Fruit fly (Drosophila melanogaster) whole organism, embryonic: ENCODE measurements around the gene Ac13E.
A peak's percentile ranks its signal among the peaks of the same experiment; 100 is the strongest.

ENCODE experiments used
- ATbp ChIP-seq: fragments of 200-800 bp; sonication (Bioruptor generic); optimal IDR thresholded peaks from 2 replicates; lab custom pipeline; 2017; ENCODE audit warnings: missing biosample characterization, mild to moderate bottlenecking, missing genetic modification characterization, missing genetic modification reagents
- Atf6 ChIP-seq: fragments of 200-800 bp; sonication (Bioruptor generic); IDR thresholded peaks from 2 replicates; pipeline ENCODE4 v1.3.6; 2022; ENCODE audit warnings: missing biosample characterization, missing genetic modification characterization
- Awh ChIP-seq: fragments of 200-800 bp; sonication (Bioruptor generic); IDR thresholded peaks from 2 replicates; pipeline ENCODE4, ENCODE4 v1.3.6; 2022; ENCODE audit warnings: missing biosample characterization, missing genetic modification characterization
- Blimp-1 ChIP-seq: fragments of 200-800 bp; sonication (Bioruptor generic); optimal IDR thresholded peaks from 3 replicates; lab custom pipeline; 2018; ENCODE audit warnings: missing biosample characterization, missing genetic modification characterization, mild to moderate bottlenecking, moderate library complexity, missing genetic modification reagents
- CG10979 ChIP-seq: fragments of 200-800 bp; sonication (Bioruptor generic); optimal IDR thresholded peaks from 2 replicates; lab custom pipeline; 2018; ENCODE audit warnings: missing biosample characterization, mild to moderate bottlenecking, missing genetic modification characterization, moderate library complexity
- CG12104 ChIP-seq: fragments of 200-800 bp; sonication (Bioruptor generic); optimal IDR thresholded peaks from 3 replicates; lab custom pipeline; 2016; ENCODE audit warnings: missing biosample characterization, missing genetic modification characterization
- CG13123 ChIP-seq: fragments of 200-800 bp; sonication (Bioruptor generic); optimal IDR thresholded peaks from 2 replicates; lab custom pipeline; 2016; ENCODE audit warnings: missing biosample characterization, missing genetic modification characterization
- CG13775 ChIP-seq: fragments of 200-800 bp; sonication (Bioruptor generic); optimal IDR thresholded peaks from 3 replicates; lab custom pipeline; 2017; ENCODE audit warnings: missing biosample characterization, mild to moderate bottlenecking, missing genetic modification characterization
- CG16779 ChIP-seq: fragments of 200-800 bp; sonication (Bioruptor generic); IDR thresholded peaks from 2 replicates; pipeline ENCODE4 v1.3.6; 2022; ENCODE audit warnings: missing biosample characterization, missing genetic modification characterization
- CG16813 ChIP-seq: fragments of 200-800 bp; sonication (Bioruptor generic); IDR thresholded peaks from 3 replicates; pipeline ENCODE4 v1.3.6; 2022; ENCODE audit warnings: missing biosample characterization, missing genetic modification characterization; ENCODE audit not compliant: partially characterized antibody
- CG17361 ChIP-seq: fragments of 200-800 bp; sonication (Bioruptor generic); IDR thresholded peaks from 3 replicates; pipeline ENCODE4 v1.3.6; 2022; ENCODE audit warnings: missing biosample characterization, missing genetic modification characterization
- CG18619 ChIP-seq: fragments of 200-800 bp; sonication (Bioruptor generic); optimal IDR thresholded peaks from 3 replicates; lab custom pipeline; 2017; ENCODE audit warnings: missing biosample characterization, mild to moderate bottlenecking, missing genetic modification characterization
- CG3407 ChIP-seq: fragments of 200-800 bp; sonication (Bioruptor generic); optimal IDR thresholded peaks from 2 replicates; lab custom pipeline; 2018; ENCODE audit warnings: missing biosample characterization, mild to moderate bottlenecking, missing genetic modification characterization
- CG4328 ChIP-seq: fragments of 200-800 bp; sonication (Bioruptor generic); optimal IDR thresholded peaks from 3 replicates; lab custom pipeline; 2017; ENCODE audit warnings: missing biosample characterization, missing genetic modification reagents, missing genetic modification characterization
- CG7963 ChIP-seq: fragments of 200-800 bp; sonication (Bioruptor generic); IDR thresholded peaks from 3 replicates; pipeline ENCODE4 v1.3.6; 2022; ENCODE audit warnings: missing biosample characterization, missing genetic modification characterization; ENCODE audit not compliant: partially characterized antibody
- CG9876 ChIP-seq: fragments of 200-800 bp; sonication (Bioruptor generic); optimal IDR thresholded peaks from 2 replicates; lab custom pipeline; 2016; ENCODE audit warnings: missing biosample characterization, missing genetic modification characterization
- CoRest ChIP-seq: fragments of 200-800 bp; sonication (Bioruptor generic); optimal IDR thresholded peaks from 3 replicates; lab custom pipeline; 2018; ENCODE audit warnings: missing biosample characterization, mild to moderate bottlenecking, missing genetic modification characterization, moderate library complexity
- CrebB ChIP-seq: fragments of 200-800 bp; sonication (Bioruptor generic); optimal IDR thresholded peaks from 3 replicates; lab custom pipeline; 2018; ENCODE audit warnings: missing biosample characterization, mild to moderate bottlenecking, missing genetic modification characterization
- Doc3 ChIP-seq: fragments of 200-800 bp; sonication (Bioruptor generic); IDR thresholded peaks from 3 replicates; pipeline ENCODE4 v1.3.6; 2022; ENCODE audit warnings: missing biosample characterization, missing genetic modification characterization; ENCODE audit not compliant: partially characterized antibody
- Fer3 ChIP-seq: fragments of 200-800 bp; sonication (Bioruptor generic); optimal IDR thresholded peaks from 2 replicates; lab custom pipeline; 2018; ENCODE audit warnings: missing biosample characterization, mild to moderate bottlenecking, missing genetic modification characterization, moderate library complexity
- HLH3B ChIP-seq: fragments of 200-800 bp; sonication (Bioruptor generic); IDR thresholded peaks from 2 replicates; pipeline ENCODE4 v1.3.6; 2022; ENCODE audit warnings: missing biosample characterization, missing genetic modification characterization
- HLH54F ChIP-seq: fragments of 200-800 bp; sonication (Bioruptor generic); optimal IDR thresholded peaks from 3 replicates; lab custom pipeline; 2016; ENCODE audit warnings: missing biosample characterization, missing genetic modification characterization
- Jarid2 ChIP-seq: fragments of 200-800 bp; sonication (Bioruptor generic); optimal IDR thresholded peaks from 3 replicates; lab custom pipeline; 2017; ENCODE audit warnings: mild to moderate bottlenecking, missing biosample characterization, missing genetic modification reagents, missing genetic modification characterization
- Max ChIP-seq: fragments of 200-800 bp; sonication (Bioruptor generic); optimal IDR thresholded peaks from 2 replicates; lab custom pipeline; 2016; ENCODE audit warnings: missing biosample characterization, mild to moderate bottlenecking, missing genetic modification characterization
- NC2β ChIP-seq: fragments of 200-800 bp; sonication (Bioruptor generic); optimal IDR thresholded peaks from 2 replicates; lab custom pipeline; 2016; ENCODE audit warnings: missing biosample characterization, missing genetic modification characterization
- Pdp1 ChIP-seq, 2 experiments: fragments of 200-800 bp; sonication (Bioruptor generic); optimal IDR thresholded peaks; 3 replicates each; lab custom pipeline; 2016; ENCODE audit warnings: missing biosample characterization in 2 of 2, missing genetic modification characterization in 2 of 2, mild to moderate bottlenecking in 1 of 2, moderate library complexity in 1 of 2
- Taf1 ChIP-seq: fragments of 200-800 bp; sonication (Bioruptor generic); IDR thresholded peaks from 2 replicates; pipeline ENCODE4 v1.3.6; 2022; ENCODE audit warnings: missing biosample characterization, missing genetic modification characterization
- ash1 ChIP-seq: fragments of 200-800 bp; sonication (Bioruptor generic); optimal IDR thresholded peaks from 2 replicates; lab custom pipeline; 2018; ENCODE audit warnings: missing biosample characterization, mild to moderate bottlenecking, missing genetic modification characterization
- bbx ChIP-seq: fragments of 200-800 bp; sonication (Bioruptor generic); IDR thresholded peaks from 2 replicates; pipeline ENCODE4 v1.3.6; 2022; ENCODE audit warnings: missing biosample characterization, missing genetic modification characterization; ENCODE audit not compliant: partially characterized antibody
- bigmax ChIP-seq: fragments of 200-800 bp; sonication (Bioruptor generic); optimal IDR thresholded peaks from 2 replicates; lab custom pipeline; 2018; ENCODE audit warnings: missing biosample characterization, mild to moderate bottlenecking, missing genetic modification characterization
- corto ChIP-seq: fragments of 200-800 bp; sonication (Bioruptor generic); optimal IDR thresholded peaks from 2 replicates; lab custom pipeline; 2016; ENCODE audit warnings: missing biosample characterization, mild to moderate bottlenecking, missing genetic modification characterization, moderate library complexity
- crc ChIP-seq: fragments of 200-800 bp; sonication (Bioruptor generic); optimal IDR thresholded peaks from 2 replicates; lab custom pipeline; 2016; ENCODE audit warnings: missing biosample characterization, missing genetic modification characterization
- fu2 ChIP-seq: fragments of 200-800 bp; sonication (Bioruptor generic); optimal IDR thresholded peaks from 2 replicates; lab custom pipeline; 2016; ENCODE audit warnings: missing biosample characterization, missing genetic modification characterization
- gce ChIP-seq: fragments of 200-800 bp; sonication (Bioruptor generic); IDR thresholded peaks from 3 replicates; pipeline ENCODE4 v1.3.6; 2022; ENCODE audit warnings: missing biosample characterization, missing genetic modification characterization
- ham ChIP-seq: fragments of 200-800 bp; sonication (Bioruptor generic); IDR thresholded peaks from 2 replicates; pipeline ENCODE4 v1.3.6; 2022; ENCODE audit warnings: missing biosample characterization, missing genetic modification characterization
- jumu ChIP-seq: fragments of 200-800 bp; sonication (Bioruptor generic); optimal IDR thresholded peaks from 3 replicates; lab custom pipeline; 2016; ENCODE audit warnings: missing biosample characterization, missing genetic modification characterization
- kah ChIP-seq: fragments of 200-800 bp; sonication (Bioruptor generic); optimal IDR thresholded peaks from 2 replicates; lab custom pipeline; 2018; ENCODE audit warnings: missing biosample characterization, mild to moderate bottlenecking, missing genetic modification characterization
- knrl ChIP-seq: fragments of 200-800 bp; sonication (Bioruptor generic); IDR thresholded peaks from 3 replicates; pipeline ENCODE4 v1.3.6; 2022; ENCODE audit warnings: missing biosample characterization, missing genetic modification characterization; ENCODE audit not compliant: partially characterized antibody
- lab ChIP-seq: fragments of 200-800 bp; sonication (Bioruptor generic); optimal IDR thresholded peaks from 3 replicates; lab custom pipeline; 2017; ENCODE audit warnings: missing biosample characterization, missing genetic modification characterization, mild to moderate bottlenecking, moderate library complexity, missing genetic modification reagents
- maf-S ChIP-seq: fragments of 200-800 bp; sonication (Bioruptor generic); optimal IDR thresholded peaks from 2 replicates; lab custom pipeline; 2016; ENCODE audit warnings: missing biosample characterization, missing genetic modification characterization
- nom ChIP-seq: fragments of 200-800 bp; sonication (Bioruptor generic); optimal IDR thresholded peaks from 2 replicates; lab custom pipeline; 2017; ENCODE audit warnings: missing biosample characterization, missing genetic modification characterization, mild to moderate bottlenecking, moderate library complexity, missing genetic modification reagents
- oc ChIP-seq: fragments of 200-800 bp; sonication (Bioruptor generic); optimal IDR thresholded peaks from 2 replicates; lab custom pipeline; 2018; ENCODE audit warnings: missing biosample characterization, mild to moderate bottlenecking, missing genetic modification characterization, moderate library complexity
- pnt ChIP-seq: fragments of 200-800 bp; sonication (Bioruptor generic); optimal IDR thresholded peaks from 3 replicates; lab custom pipeline; 2016; ENCODE audit warnings: missing biosample characterization, missing genetic modification characterization
- psq ChIP-seq: fragments of 200-800 bp; sonication (Bioruptor generic); optimal IDR thresholded peaks from 2 replicates; lab custom pipeline; 2017; ENCODE audit warnings: missing biosample characterization, missing genetic modification characterization
- tin ChIP-seq: fragments of 200-800 bp; sonication (Bioruptor generic); optimal IDR thresholded peaks from 3 replicates; lab custom pipeline; 2016; ENCODE audit warnings: missing biosample characterization, missing genetic modification characterization
- vvl ChIP-seq: fragments of 200-800 bp; sonication (Bioruptor generic); IDR thresholded peaks from 2 replicates; pipeline ENCODE4 v1.3.6; 2022; ENCODE audit warnings: missing biosample characterization, missing genetic modification characterization
- wor ChIP-seq: fragments of 200-800 bp; sonication (Bioruptor generic); IDR thresholded peaks from 2 replicates; pipeline ENCODE4 v1.3.6; 2022; ENCODE audit warnings: missing biosample characterization, missing genetic modification characterization
- yki ChIP-seq: fragments of >200 bp; optimal IDR thresholded peaks from 3 replicates; lab custom pipeline; 2018

Gene Ac13E

DNA sequence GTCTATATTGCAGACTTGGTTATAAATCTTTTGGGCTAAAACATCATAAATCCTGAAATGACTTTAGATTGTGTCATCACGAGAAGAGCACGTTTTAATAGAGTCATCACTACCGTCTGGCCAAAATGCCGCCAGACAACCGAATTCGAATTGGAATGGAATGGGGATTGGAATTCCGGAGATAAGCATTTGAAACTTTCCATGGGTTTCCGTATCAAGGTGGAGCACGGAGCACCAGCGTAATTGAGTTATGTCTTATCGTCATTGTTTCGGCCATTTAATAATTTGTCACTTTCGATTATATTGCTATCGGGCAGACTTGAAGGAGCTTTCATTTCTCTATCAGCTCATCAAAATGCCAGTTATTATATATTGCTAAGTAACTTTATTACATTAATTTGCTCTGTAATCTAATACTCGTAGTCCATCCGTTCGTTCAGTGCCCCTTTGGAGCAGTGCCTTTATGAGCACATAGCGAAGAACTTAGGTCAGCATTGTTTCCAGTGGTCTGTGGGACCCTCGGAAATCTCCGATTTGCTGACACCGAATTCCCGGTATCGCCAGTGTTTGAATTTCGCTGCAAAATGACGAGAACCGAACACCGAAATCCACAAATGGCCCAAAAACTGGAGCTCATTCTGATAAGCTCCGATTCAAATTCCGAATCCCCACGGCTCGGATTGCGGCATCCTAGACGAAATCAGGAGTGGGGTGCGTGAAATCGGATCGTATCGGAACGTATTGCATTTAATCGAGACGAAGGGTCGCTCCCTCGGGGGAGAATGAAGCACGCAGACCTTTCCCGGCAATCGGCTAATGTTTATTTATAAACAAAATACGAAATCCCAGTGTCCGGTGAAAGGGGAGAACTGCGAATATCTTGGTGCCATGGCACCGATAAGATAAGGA lies 53.8 kb downstream of the Ac13E start (continued):
- no peak for TF ChIP-seq Doc3
- no peak for TF ChIP-seq CG10979 (tag; lab: Kevin White, UChicago)
- TF ChIP-seq lab (GFP tag; lab: Kevin White, UChicago): peak; percentile 16
- no peak for TF ChIP-seq HLH54F
- TF ChIP-seq Pdp1 (GFP tag; optimal IDR thresholded peaks at IDR 0.05; lab: Kevin White, UChicago): peak in 1 of 2 experiments; percentile 5
- no peak for TF ChIP-seq CG4328 (GFP tag; lab: Kevin White, UChicago)
- TF ChIP-seq CG12104 (GFP tag; lab: Kevin White, UChicago): no peak
- TF ChIP-seq CoRest (tag; lab: Kevin White, UChicago): no peak
- TF ChIP-seq corto (GFP tag; lab: Kevin White, UChicago): no peak
- no peak for TF ChIP-seq CG17361 (GFP tag; lab: Robert Waterston, UW)
- TF ChIP-seq CrebB (tag; lab: Kevin White, UChicago): no peak
- TF ChIP-seq Taf1 (GFP tag; lab: Robert Waterston, UW): no peak
- TF ChIP-seq knrl (GFP tag; lab: Robert Waterston, UW): no peak
- TF ChIP-seq bbx (GFP tag; lab: Robert Waterston, UW): no peak
- no peak for TF ChIP-seq wor (GFP tag; lab: Robert Waterston, UW)

DNA sequence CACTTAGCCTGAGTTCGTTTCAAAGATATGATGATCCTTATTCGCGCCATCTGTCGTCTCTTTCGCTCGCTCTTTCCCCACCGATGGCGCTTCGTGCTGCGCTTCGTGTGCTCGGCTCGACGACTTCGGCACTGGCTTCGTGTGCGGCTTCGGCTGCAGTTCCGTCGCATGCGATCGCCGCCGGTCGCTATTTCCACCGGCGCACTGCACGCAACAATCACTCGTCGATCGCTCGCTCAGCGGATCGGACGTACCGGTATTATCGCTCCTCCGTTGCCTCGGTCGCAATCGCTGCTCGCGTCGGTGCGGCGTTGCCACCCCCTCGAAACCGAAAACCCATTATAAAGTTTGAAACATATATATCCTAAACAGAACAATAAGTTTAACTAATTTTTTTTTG lies 55.3 kb downstream of the Ac13E start:
- TF ChIP-seq Fer3 (tag; lab: Kevin White, UChicago) (no peak), kah (peak; percentile 6), CG9876 (GFP tag; lab: Kevin White, UChicago) (no peak), HLH3B (GFP tag; lab: Robert Waterston, UW) (no peak), CG16779 (GFP tag; lab: Robert Waterston, UW) (no peak), CG13123 (GFP tag; lab: Kevin White, UChicago) (no peak), CG16813 (GFP tag; lab: Robert Waterston, UW) (no peak), crc (no peak), pnt (GFP tag; lab: Kevin White, UChicago) (no peak), oc (tag; lab: Kevin White, UChicago) (no peak), nom (GFP tag; lab: Kevin White, UChicago) (peak; percentile 74), maf-S (GFP tag; lab: Kevin White, UChicago) (no peak), Max (GFP tag; lab: Kevin White, UChicago) (no peak), ham (GFP tag; lab: Robert Waterston, UW) (no peak), bigmax (GFP tag; lab: Kevin White, UChicago) (no peak), Jarid2 (peak; percentile 86), ATbp (GFP tag; lab: Kevin White, UChicago) (no peak), CG13775 (GFP tag; lab: Kevin White, UChicago) (no peak), yki (lab: Kevin White, UChicago) (no peak), Blimp-1 (GFP tag; lab: Kevin White, UChicago) (no peak), vvl (GFP tag; lab: Robert Waterston, UW) (peak; percentile 56; the same call in 1 of the 2 replicates), tin (GFP tag; lab: Kevin White, UChicago) (peak; percentile 0), CG18619 (GFP tag; lab: Kevin White, UChicago) (no peak), CG7963 (GFP tag; lab: Robert Waterston, UW) (no peak), fu2 (GFP tag; lab: Kevin White, UChicago) (no peak), Atf6 (GFP tag; lab: Robert Waterston, UW) (0 out of 2 replicates have a peak, but pooled peaks have one; percentile 12), gce (peak; percentile 46; the same call in 1 of the 3 replicates), jumu (GFP tag; lab: Kevin White, UChicago) (peak; percentile 27), Awh (GFP tag; lab: Robert Waterston, UW) (peak; percentile 45; the same call in 1 of the 2 replicates), CG12104 (GFP tag; lab: Kevin White, UChicago) (no peak), NC2β (GFP tag; lab: Kevin White, UChicago) (peak; percentile 29), CG3407 (GFP tag; lab: Kevin White, UChicago) (no peak), ash1 (no peak), psq (GFP tag; lab: Kevin White, UChicago) (no peak)
